Worm (Caenorhabditis elegans): Measurements from ENCODE around the gene tag-293.
"Not testable (repeated sequence)": the region's sequence is repeated elsewhere in the genome, so short reads cannot be mapped to it uniquely, and the experiment has no call there.

DNA sequence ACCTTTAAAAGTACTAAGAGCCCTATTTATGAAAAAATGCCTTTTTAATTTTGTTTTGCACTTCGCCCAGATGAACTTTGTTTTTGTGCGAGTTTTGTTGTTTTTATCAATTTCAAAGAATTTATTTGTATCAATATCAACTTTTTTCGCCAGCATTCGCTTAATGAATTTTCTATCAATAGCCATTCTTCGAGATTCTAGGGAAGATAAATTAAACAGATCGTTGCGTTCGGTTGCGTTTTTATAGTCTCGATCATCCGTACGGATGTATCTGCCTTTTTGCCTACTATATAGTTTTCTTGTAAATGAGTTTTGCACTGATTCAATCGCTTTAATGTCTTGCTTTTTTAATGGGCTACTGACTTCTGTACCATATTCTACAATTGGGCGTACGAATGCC is 9.9 kb downstream of the tag-293 start, which contains the start of gene nhr-147:
- TF ChIP-seq pha-2, elt-2, ceh-2, C08G9.2, dve-1, lin-11 (tag; optimal IDR thresholded peaks at IDR 0.05): not testable (repeated sequence)
